Worm (Caenorhabditis elegans): Measurements from ENCODE around the gene erh-1.

The erh-1 gene

ce11 chrV:10578938-10579337 is at the start of gene erh-1, which contains the start of gene lpd-9:
erh-1 (minus strand) TSS chrV:10579141.
lpd-9 (plus strand) TSS chrV:10579305.
- TF ChIP-seq unc-98 (GFP tag; IDR thresholded peaks at IDR 0.05) = no peak
- TF ChIP-seq tbx-2 (tag; optimal IDR thresholded peaks at IDR 0.05) = peak; percentile 87
- peak; percentile 77 to 84 (median 79) for TF ChIP-seq ceh-82 (tag; optimal IDR thresholded peaks at IDR 0.05)
- no peak for TF ChIP-seq tlp-1 (tag; optimal IDR thresholded peaks at IDR 0.05)
- TF ChIP-seq lin-13 (GFP tag; optimal IDR thresholded peaks at IDR 0.05) = peak; percentile 17
- no peak for TF ChIP-seq egl-27 (tag; optimal IDR thresholded peaks at IDR 0.05)
- TF ChIP-seq C34B4.2 (tag; optimal IDR thresholded peaks at IDR 0.05) = no peak
- TF ChIP-seq isw-1 (GFP tag; IDR thresholded peaks at IDR 0.05) = peak; percentile 72
- TF ChIP-seq fos-1 (tag; optimal IDR thresholded peaks at IDR 0.05) = no peak
- TF ChIP-seq C04F5.9 (tag; optimal IDR thresholded peaks at IDR 0.05) = peak; percentile 53
- TF ChIP-seq nhr-20 (tag; optimal IDR thresholded peaks at IDR 0.05) = peak; percentile 82
- TF ChIP-seq alr-1 (tag; optimal IDR thresholded peaks at IDR 0.05; ENCODE audit: borderline replicate concordance) = no peak
- no peak for TF ChIP-seq mef-2 (tag; optimal IDR thresholded peaks at IDR 0.05)
- TF ChIP-seq pax-3 (tag; optimal IDR thresholded peaks at IDR 0.05) = peak; percentile 19
- TF ChIP-seq dpl-1 (GFP tag; optimal IDR thresholded peaks at IDR 0.05) = peak; percentile 75 to 83 (median 79)
- TF ChIP-seq egl-13 (tag; optimal IDR thresholded peaks at IDR 0.05) = peak; percentile 75
- peak; percentile 70 for TF ChIP-seq lin-39 (tag; optimal IDR thresholded peaks at IDR 0.05)
- TF ChIP-seq nhr-19 (GFP tag; conservative IDR thresholded peaks at IDR 0.05) = peak; percentile 85
- TF ChIP-seq unc-86 (tag; optimal IDR thresholded peaks at IDR 0.05) = peak; percentile 80
- TF ChIP-seq hpl-2 (GFP tag; optimal IDR thresholded peaks at IDR 0.05) = no peak
- peak; percentile 53 for TF ChIP-seq pag-3 (tag; optimal IDR thresholded peaks at IDR 0.05; ENCODE audit: borderline replicate concordance, insufficient read depth)
- no peak for TF ChIP-seq unc-62 (GFP tag; optimal IDR thresholded peaks at IDR 0.05)
- TF ChIP-seq fkh-10 (GFP tag; optimal IDR thresholded peaks at IDR 0.05) = peak; percentile 17
- TF ChIP-seq nhr-237 (tag; optimal IDR thresholded peaks at IDR 0.05) = no peak
- TF ChIP-seq Y116A8C.19 (tag; optimal IDR thresholded peaks at IDR 0.05; ENCODE audit: borderline replicate concordance) = no peak
- peak; percentile 73 for TF ChIP-seq elt-2 (tag; optimal IDR thresholded peaks at IDR 0.05)
- peak; percentile 87 for TF ChIP-seq nhr-85 (tag)
- peak; percentile 51 for TF ChIP-seq ceh-8 (GFP tag; optimal IDR thresholded peaks at IDR 0.05)
- peak; percentile 90 for TF ChIP-seq nhr-47 (tag; optimal IDR thresholded peaks at IDR 0.05)
- TF ChIP-seq mep-1 (tag; optimal IDR thresholded peaks at IDR 0.05) = peak; percentile 90
- TF ChIP-seq nhr-11 (tag; optimal IDR thresholded peaks at IDR 0.05) = peak; percentile 37
- no peak for TF ChIP-seq sptf-1 (tag; optimal IDR thresholded peaks at IDR 0.05)
- no peak for TF ChIP-seq nhr-12 (tag; optimal IDR thresholded peaks at IDR 0.05)
- no peak for TF ChIP-seq nhr-84 (tag; optimal IDR thresholded peaks at IDR 0.05)
- no peak for TF ChIP-seq ets-5 (GFP tag; IDR thresholded peaks at IDR 0.05)
- peak; percentile 67 for TF ChIP-seq nhr-77 (tag; optimal IDR thresholded peaks at IDR 0.05)
- TF ChIP-seq zip-4 (GFP tag; optimal IDR thresholded peaks at IDR 0.05) = peak; percentile 59
- peak; percentile 73 to 87 for TF ChIP-seq lin-35 (GFP tag; optimal IDR thresholded peaks at IDR 0.05)
- TF ChIP-seq skn-1 (tag; optimal IDR thresholded peaks at IDR 0.05) = peak; percentile 74
- peak; percentile 6 for TF ChIP-seq lir-3 (tag; optimal IDR thresholded peaks at IDR 0.05; ENCODE audit: poor library complexity)
- no peak for TF ChIP-seq zag-1 (tag; optimal IDR thresholded peaks at IDR 0.05)
- no peak for TF ChIP-seq lin-14 (GFP tag; optimal IDR thresholded peaks at IDR 0.05)
- TF ChIP-seq mdl-1 (tag; optimal IDR thresholded peaks at IDR 0.05) = peak in 1 of 2 experiments; percentile 25
- TF ChIP-seq hlh-17 (GFP tag; optimal IDR thresholded peaks at IDR 0.05; ENCODE audit: borderline replicate concordance) = no peak
- TF ChIP-seq fkh-8 (tag; optimal IDR thresholded peaks at IDR 0.05) = peak; percentile 55
- no peak for TF ChIP-seq unc-30 (tag; optimal IDR thresholded peaks at IDR 0.05)
- TF ChIP-seq vab-15 (tag; optimal IDR thresholded peaks at IDR 0.05) = no peak
- TF ChIP-seq unc-130 (tag; optimal IDR thresholded peaks at IDR 0.05) = peak; percentile 22
- peak; percentile 87 for TF ChIP-seq swsn-7 (tag; optimal IDR thresholded peaks at IDR 0.05)
- peak; percentile 53 for TF ChIP-seq jun-1 (tag; optimal IDR thresholded peaks at IDR 0.05)
- no peak for TF ChIP-seq ces-1 (GFP tag; optimal IDR thresholded peaks at IDR 0.05)
- peak; percentile 78 to 86 for TF ChIP-seq lsy-2 (tag; optimal IDR thresholded peaks at IDR 0.05)
- TF ChIP-seq C16A3.4 (tag; optimal IDR thresholded peaks at IDR 0.05) = peak; percentile 57

Measured in whole organism, L1 larva.